Worm (Caenorhabditis elegans): ENCODE measurements around the gene Y54E2A.7.
"Not testable (repeated sequence)": the region's sequence is repeated elsewhere in the genome, so short reads cannot be mapped to it uniquely, and the experiment has no call there.

Y54E2A.7 gene

ce11 chrII:14768804-14769203, 4.0 kb downstream of the Y54E2A.7 start:
- TF ChIP-seq lsl-1 (GFP tag; optimal IDR thresholded peaks at IDR 0.05) (no peak), mxl-1 (tag; optimal IDR thresholded peaks at IDR 0.05) (no peak), B0035.1 (tag; optimal IDR thresholded peaks at IDR 0.05) (no peak)

- TF ChIP-seq aptf-3 (GFP tag; IDR thresholded peaks at IDR 0.05): 0 out of 2 replicates have a peak, but pooled peaks have one; percentile 66
Observed at ce11 chrII:14765697-14766096, 7.1 kb downstream of the Y54E2A.7 start.

ce11 chrII:14762528-14762927, 10.3 kb downstream of the Y54E2A.7 start:
- peak; percentile 95 for TF ChIP-seq D2030.7 (GFP tag; IDR thresholded peaks at IDR 0.05)
- TF ChIP-seq pbrm-1 (GFP tag; IDR thresholded peaks at IDR 0.05): peak; percentile 88
- peak; percentile 74 for TF ChIP-seq rcor-1 (GFP tag; IDR thresholded peaks at IDR 0.05)
- TF ChIP-seq F33H1.4 (GFP tag; IDR thresholded peaks at IDR 0.05): peak; percentile 65
- peak; percentile 99 for TF ChIP-seq egrh-3 (GFP tag; IDR thresholded peaks at IDR 0.05)
- not testable (repeated sequence) for TF ChIP-seq snpc-4 (GFP tag; optimal IDR thresholded peaks at IDR 0.05)
- TF ChIP-seq snpc-4 (tag; optimal IDR thresholded peaks at IDR 0.05): peak in 1 of 4 experiments; percentile 68
- peak; percentile 62; the same call in 1 of the 2 replicates for TF ChIP-seq hsf-1 (GFP tag; IDR thresholded peaks at IDR 0.05)
- TF ChIP-seq ekl-4 (GFP tag; IDR thresholded peaks at IDR 0.05): peak; percentile 72; the same call in 1 of the 2 replicates
- TF ChIP-seq Y53G8AR.9 (GFP tag; conservative IDR thresholded peaks at IDR 0.05): peak; percentile 63; the same call in 1 of the 2 replicates
- TF ChIP-seq lin-26 (GFP tag; IDR thresholded peaks at IDR 0.05): peak; percentile 100
- TF ChIP-seq Y95B8A.8 (GFP tag; IDR thresholded peaks at IDR 0.05): peak; percentile 67; the same call in 1 of the 2 replicates
- peak; percentile 74; the same call in 1 of the 2 replicates for TF ChIP-seq nfyb-1 (GFP tag; IDR thresholded peaks at IDR 0.05)
- peak; percentile 59; the same call in 1 of the 2 replicates for TF ChIP-seq ztf-28 (GFP tag; IDR thresholded peaks at IDR 0.05)
- TF ChIP-seq hmg-1.2 (GFP tag; IDR thresholded peaks at IDR 0.05): 0 out of 2 replicates have a peak, but pooled peaks have one; percentile 34
- peak; percentile 71 for TF ChIP-seq madf-6 (GFP tag; IDR thresholded peaks at IDR 0.05)
- peak; percentile 53; the same call in 1 of the 2 replicates for TF ChIP-seq attf-6 (GFP tag; IDR thresholded peaks at IDR 0.05)
- TF ChIP-seq mcd-1 (GFP tag; IDR thresholded peaks at IDR 0.05): peak; percentile 80
- TF ChIP-seq dox-1 (GFP tag; IDR thresholded peaks at IDR 0.05): peak; percentile 87

- no peak for TF ChIP-seq snpc-1.1 (tag; optimal IDR thresholded peaks at IDR 0.05; ENCODE audit: insufficient read depth)
- no peak for TF ChIP-seq snpc-3.4 (tag; optimal IDR thresholded peaks at IDR 0.05)
- TF ChIP-seq F52B5.7 (tag; optimal IDR thresholded peaks at IDR 0.05): no peak
- TF ChIP-seq mel-28 (tag; optimal IDR thresholded peaks at IDR 0.05; ENCODE audit: borderline replicate concordance): no peak
- TF ChIP-seq hsf-1 (GFP tag; IDR thresholded peaks at IDR 0.05): no peak
- TF ChIP-seq lin-40 (tag; optimal IDR thresholded peaks at IDR 0.05): no peak
Observed at ce11 chrII:14757711-14758110, 15.1 kb downstream of the Y54E2A.7 start, which contains the start of gene Y54E2A.5. Y54E2A.5 (minus strand) TSS chrII:14757811.

ce11 chrII:14753858-14754750, 18.7 kb downstream of the Y54E2A.7 start, which contains the start of the genes tac-1 and Y54E2A.4:
tac-1 (minus strand) TSS chrII:14753877.
Y54E2A.4 (plus strand) TSS chrII:14754622.
- TF ChIP-seq madf-3 (GFP tag; IDR thresholded peaks at IDR 0.05): no peak
- TF ChIP-seq tlf-1 (GFP tag; optimal IDR thresholded peaks at IDR 0.05): peak; percentile 47
- no peak for TF ChIP-seq sptf-2 (GFP tag; optimal IDR thresholded peaks at IDR 0.05)
- TF ChIP-seq F23B12.7 (tag; optimal IDR thresholded peaks at IDR 0.05; ENCODE audit: insufficient read depth): no peak
- TF ChIP-seq hmg-1.2 (GFP tag; IDR thresholded peaks at IDR 0.05): no peak
- no peak for TF ChIP-seq dox-1 (GFP tag; IDR thresholded peaks at IDR 0.05)
- no peak for TF ChIP-seq attf-6 (GFP tag; IDR thresholded peaks at IDR 0.05)
- no peak for TF ChIP-seq hlh-26 (GFP tag; conservative IDR thresholded peaks at IDR 0.05)
- peak; percentile 86 for TF ChIP-seq xnd-1 (tag; optimal IDR thresholded peaks at IDR 0.05)
- TF ChIP-seq egl-18 (GFP tag; IDR thresholded peaks at IDR 0.05): no peak
- TF ChIP-seq Y79H2A.3 (GFP tag; conservative IDR thresholded peaks at IDR 0.05): no peak
- no peak for TF ChIP-seq repo-1 (tag; optimal IDR thresholded peaks at IDR 0.05)
- no peak for TF ChIP-seq F39B2.1 (GFP tag; IDR thresholded peaks at IDR 0.05)
- TF ChIP-seq mxl-1 (tag; optimal IDR thresholded peaks at IDR 0.05): no peak
- peak; percentile 35; the same call in 1 of the 2 replicates for TF ChIP-seq D2030.7 (GFP tag; IDR thresholded peaks at IDR 0.05)
- peak; percentile 53; the same call in 1 of the 2 replicates for TF ChIP-seq ceh-91 (GFP tag; IDR thresholded peaks at IDR 0.05)

Measured in whole organism, young adult.